Fruit fly (Drosophila melanogaster): ENCODE data around the gene Daao2.

Gene Daao2

dm6 chr2L:6821631-6822030, 18.8 kb downstream of the Daao2 start, which contains the start of gene sens-2 (continued):
- TF ChIP-seq Awh (GFP tag; IDR thresholded peaks at IDR 0.05) (0 out of 2 replicates have a peak, but pooled peaks have one; percentile 6), grn (GFP tag; optimal IDR thresholded peaks at IDR 0.05) (peak; percentile 39), aop (GFP tag; IDR thresholded peaks at IDR 0.05) (peak; percentile 77; the same call in 1 of the 2 replicates), crol (GFP tag; IDR thresholded peaks at IDR 0.05) (0 out of 2 replicates have a peak, but pooled peaks have one; percentile 31), gcm (GFP tag; optimal IDR thresholded peaks at IDR 0.05) (peak; percentile 17), CG4730 (GFP tag; IDR thresholded peaks at IDR 0.05) (no peak), Ets97D (GFP tag; optimal IDR thresholded peaks at IDR 0.05) (peak; percentile 43), CG18599 (GFP tag; optimal IDR thresholded peaks at IDR 0.05) (no peak), CG6791 (GFP tag; IDR thresholded peaks at IDR 0.05; ENCODE audit: partially characterized antibody) (no peak), sd (tag; optimal IDR thresholded peaks at IDR 0.05) (peak; percentile 76), CG5180 (GFP tag; optimal IDR thresholded peaks at IDR 0.05) (no peak), Hey (tag; optimal IDR thresholded peaks at IDR 0.05) (peak; percentile 84), CG1233 (GFP tag; optimal IDR thresholded peaks at IDR 0.05) (no peak), CG16813 (GFP tag; IDR thresholded peaks at IDR 0.05; ENCODE audit: partially characterized antibody) (no peak), NfI (GFP tag; optimal IDR thresholded peaks at IDR 0.05) (peak; percentile 5), Abd-B (GFP tag; optimal IDR thresholded peaks at IDR 0.05) (no peak), CG3163 (GFP tag; optimal IDR thresholded peaks at IDR 0.05) (no peak), sug (tag; optimal IDR thresholded peaks at IDR 0.05) (peak; percentile 28), CG8924 (tag; optimal IDR thresholded peaks at IDR 0.05) (no peak), CG4854 (GFP tag; optimal IDR thresholded peaks at IDR 0.05) (no peak), seq (GFP tag; IDR thresholded peaks at IDR 0.05) (peak; percentile 79), lab (GFP tag; optimal IDR thresholded peaks at IDR 0.05) (peak; percentile 37), CG3065 (GFP tag; optimal IDR thresholded peaks at IDR 0.05) (peak; percentile 54), Ptx1 (GFP tag; IDR thresholded peaks at IDR 0.05) (no peak), chm (GFP tag; IDR thresholded peaks at IDR 0.05) (peak; percentile 76), CG14050 (GFP tag; IDR thresholded peaks at IDR 0.05) (no peak), Lim3 (GFP tag; IDR thresholded peaks at IDR 0.05) (no peak), sisA (GFP tag; IDR thresholded peaks at IDR 0.05) (no peak), zen (tag; optimal IDR thresholded peaks at IDR 0.05) (peak; percentile 29), grau (tag; optimal IDR thresholded peaks at IDR 0.05) (no peak), vvl (GFP tag; IDR thresholded peaks at IDR 0.05) (peak; percentile 50), Camta (GFP tag; optimal IDR thresholded peaks at IDR 0.05) (no peak), CG6813 (GFP tag; optimal IDR thresholded peaks at IDR 0.05) (no peak), ro (GFP tag; IDR thresholded peaks at IDR 0.05) (no peak), kah (GFP tag; optimal IDR thresholded peaks at IDR 0.05) (peak; percentile 25), Deaf1 (tag; optimal IDR thresholded peaks at IDR 0.05) (peak; percentile 70), HmgZ (tag; optimal IDR thresholded peaks at IDR 0.05) (peak; percentile 24), CG8290 (GFP tag; optimal IDR thresholded peaks at IDR 0.05) (no peak), CG8290 (tag; optimal IDR thresholded peaks at IDR 0.05) (peak in 1 of 2 experiments; percentile 29), CG12071 (GFP tag; optimal IDR thresholded peaks at IDR 0.05) (peak; percentile 54), Pdp1 (GFP tag; optimal IDR thresholded peaks at IDR 0.05) (no peak), Nf-YB (GFP tag; optimal IDR thresholded peaks at IDR 0.05) (peak; percentile 99), CG17802 (tag; optimal IDR thresholded peaks at IDR 0.05) (no peak), CG4360 (GFP tag; IDR thresholded peaks at IDR 0.05) (peak; percentile 65), ind (GFP tag; optimal IDR thresholded peaks at IDR 0.05) (no peak), Scr (GFP tag; IDR thresholded peaks at IDR 0.05; ENCODE audit: partially characterized antibody) (peak; percentile 14; the same call in 1 of the 2 replicates), CG30431 (GFP tag; optimal IDR thresholded peaks at IDR 0.05) (no peak), CG3407 (GFP tag; optimal IDR thresholded peaks at IDR 0.05) (no peak), E2f2 (GFP tag; IDR thresholded peaks at IDR 0.05) (no peak), NK7.1 (GFP tag; optimal IDR thresholded peaks at IDR 0.05) (no peak), Stat92E (GFP tag; optimal IDR thresholded peaks at IDR 0.05) (no peak)

All from whole organism, embryonic.